Worm (Caenorhabditis elegans): ENCODE data around the gene lir-2.

ce11 chrII:7679499-7680012, 12.5 kb downstream of the lir-2 start:
- no peak for TF ChIP-seq klf-2 (GFP tag; conservative IDR thresholded peaks at IDR 0.05)
- no peak for TF ChIP-seq med-1 (GFP tag; optimal IDR thresholded peaks at IDR 0.05; ENCODE audit: insufficient read depth)
- no peak for TF ChIP-seq tab-1 (GFP tag; IDR thresholded peaks at IDR 0.05)
- no peak for TF ChIP-seq flt-1 (GFP tag; IDR thresholded peaks at IDR 0.05)
- no peak for TF ChIP-seq ztf-29 (GFP tag; IDR thresholded peaks at IDR 0.05)
- no peak for TF ChIP-seq ref-1 (GFP tag; conservative IDR thresholded peaks at IDR 0.05)
- TF ChIP-seq T22C8.4 (GFP tag; IDR thresholded peaks at IDR 0.05), result no peak
- TF ChIP-seq ztf-23 (GFP tag; IDR thresholded peaks at IDR 0.05), result no peak
- no peak for TF ChIP-seq cog-1 (tag; optimal IDR thresholded peaks at IDR 0.05)
